Worm (Caenorhabditis elegans) whole organism, L1 larva: ENCODE results near the gene fbxa-75.

ENCODE experiments used
- ces-1 ChIP-seq: fragments of 150-350 bp; optimal IDR thresholded peaks from 2 replicates; lab custom pipeline; 2014; ENCODE audit warnings: missing biosample characterization, missing genetic modification reagents, missing genetic modification characterization
- fkh-8 ChIP-seq: sonication (generic microtip); optimal IDR thresholded peaks from 2 replicates; lab custom pipeline; 2016; ENCODE audit warnings: mild to moderate bottlenecking, missing genetic modification characterization, missing compliant biosample characterization
- fos-1 ChIP-seq: fragments of 150-350 bp; optimal IDR thresholded peaks from 2 replicates; lab custom pipeline; 2014; ENCODE audit warnings: missing biosample characterization, missing genetic modification characterization
- hlh-4 ChIP-seq: sonication (generic microtip); optimal IDR thresholded peaks from 2 replicates; lab custom pipeline; 2016; ENCODE audit warnings: mild to moderate bottlenecking, missing genetic modification characterization, missing compliant biosample characterization
- nhr-19 ChIP-seq: fragments of 200-800 bp; sonication (Bioruptor generic); conservative IDR thresholded peaks from 2 replicates; pipeline ENCODE4 v1.3.6; 2022; ENCODE audit warnings: missing genetic modification characterization, missing compliant biosample characterization
- nhr-76 ChIP-seq: sonication (generic microtip); optimal IDR thresholded peaks from 2 replicates; lab custom pipeline; 2017; ENCODE audit warnings: missing biosample characterization, missing genetic modification characterization
- pag-3 ChIP-seq: sonication (generic microtip); optimal IDR thresholded peaks from 2 replicates; lab custom pipeline; 2017; ENCODE audit warnings: missing genetic modification characterization, mild to moderate bottlenecking, missing compliant biosample characterization, antibody characterized with exemption, borderline replicate concordance; ENCODE audit not compliant: insufficient read depth
- pqm-1 ChIP-seq: sonication (generic microtip); optimal IDR thresholded peaks from 3 replicates; lab custom pipeline; 2017; ENCODE audit warnings: missing biosample characterization, missing genetic modification characterization

ce11 chrIII:1314283-1314682, 10.8 kb downstream of the fbxa-75 start:
- TF ChIP-seq fkh-8 (tag; lab: Kevin White, UChicago) (no peak), nhr-19 (GFP tag; lab: Robert Waterston, UW) (no peak), ces-1 (GFP tag; lab: Kevin White, UChicago) (no peak), hlh-4 (tag; lab: Kevin White, UChicago) (no peak), fos-1 (tag; lab: Kevin White, UChicago) (no peak), pqm-1 (tag; lab: Kevin White, UChicago) (no peak), nhr-76 (tag; lab: Kevin White, UChicago) (no peak), pag-3 (no peak)
